Fruit fly (Drosophila melanogaster) whole organism, pupa: Measurements from ENCODE around the gene CG31709.
A peak's percentile ranks its signal among the peaks of the same experiment; 100 is the strongest.

Source experiments
- CG10348 ChIP-seq: fragments of 200-800 bp; sonication (Bioruptor generic); IDR thresholded peaks from 2 replicates; pipeline ENCODE4 v1.3.6; 2022; ENCODE audit warnings: missing biosample characterization, missing genetic modification characterization
- CG12605 ChIP-seq: fragments of 200-800 bp; sonication (Bioruptor generic); IDR thresholded peaks from 2 replicates; pipeline ENCODE4 v1.3.6; 2022; ENCODE audit warnings: missing biosample characterization, missing genetic modification characterization
- CG13204 ChIP-seq: fragments of 200-800 bp; sonication (Bioruptor generic); optimal IDR thresholded peaks from 2 replicates; lab custom pipeline; 2018; ENCODE audit warnings: missing biosample characterization, mild to moderate bottlenecking, missing genetic modification characterization, moderate library complexity
- CG14655 ChIP-seq: fragments of 200-800 bp; sonication (Bioruptor generic); optimal IDR thresholded peaks from 3 replicates; lab custom pipeline; 2017; ENCODE audit warnings: mild to moderate bottlenecking, missing biosample characterization, missing genetic modification reagents, missing genetic modification characterization
- CG15710 ChIP-seq: fragments of 200-800 bp; sonication (Bioruptor generic); optimal IDR thresholded peaks from 2 replicates; lab custom pipeline; 2018; ENCODE audit warnings: missing biosample characterization, mild to moderate bottlenecking, missing genetic modification characterization, moderate library complexity
- CG17806 ChIP-seq: fragments of 200-800 bp; sonication (Bioruptor generic); optimal IDR thresholded peaks from 2 replicates; lab custom pipeline; 2018; ENCODE audit warnings: missing biosample characterization, mild to moderate bottlenecking, missing genetic modification characterization, moderate library complexity
- CG32121 ChIP-seq: fragments of 200-800 bp; sonication (Bioruptor generic); IDR thresholded peaks from 2 replicates; pipeline ENCODE4 v1.3.6; 2022; ENCODE audit warnings: missing biosample characterization, missing genetic modification characterization
- CG34367 ChIP-seq: fragments of 200-800 bp; sonication (Bioruptor generic); optimal IDR thresholded peaks from 2 replicates; lab custom pipeline; 2018; ENCODE audit warnings: missing biosample characterization, mild to moderate bottlenecking, missing genetic modification characterization
- CG4496 ChIP-seq: fragments of 200-800 bp; sonication (Bioruptor generic); IDR thresholded peaks from 3 replicates; pipeline ENCODE4 v1.3.6; 2022; ENCODE audit warnings: missing biosample characterization, missing genetic modification characterization
- CG8159 ChIP-seq: fragments of 200-800 bp; sonication (Bioruptor generic); optimal IDR thresholded peaks from 3 replicates; lab custom pipeline; 2018; ENCODE audit warnings: missing biosample characterization, mild to moderate bottlenecking, missing genetic modification characterization, moderate library complexity
- CG8301 ChIP-seq: fragments of 200-800 bp; sonication (Bioruptor generic); optimal IDR thresholded peaks from 2 replicates; lab custom pipeline; 2018; ENCODE audit warnings: missing biosample characterization, mild to moderate bottlenecking, missing genetic modification characterization
- CG9948 ChIP-seq: fragments of 200-800 bp; sonication (Bioruptor generic); optimal IDR thresholded peaks from 2 replicates; lab custom pipeline; 2018; ENCODE audit warnings: missing biosample characterization, mild to moderate bottlenecking, missing genetic modification characterization, moderate library complexity
- D1 ChIP-seq: fragments of 200-800 bp; sonication (Bioruptor generic); optimal IDR thresholded peaks from 2 replicates; lab custom pipeline; 2018; ENCODE audit warnings: missing biosample characterization, mild to moderate bottlenecking, missing genetic modification characterization, moderate library complexity
- EcR ChIP-seq: fragments of 200-800 bp; sonication (Bioruptor generic); optimal IDR thresholded peaks from 3 replicates; lab custom pipeline; 2019; ENCODE audit warnings: missing biosample characterization, missing genetic modification characterization, mild to moderate bottlenecking, moderate library complexity, missing genetic modification reagents
- Ets98B ChIP-seq: fragments of 200-800 bp; sonication (Bioruptor generic); IDR thresholded peaks from 2 replicates; pipeline ENCODE4 v1.3.6; 2022; ENCODE audit warnings: missing biosample characterization, missing genetic modification characterization
- Pif1A ChIP-seq: fragments of 200-800 bp; sonication (Bioruptor generic); optimal IDR thresholded peaks from 3 replicates; lab custom pipeline; 2016; ENCODE audit warnings: missing biosample characterization, missing genetic modification characterization
- Pif1B ChIP-seq: fragments of 200-800 bp; sonication (Bioruptor generic); optimal IDR thresholded peaks from 3 replicates; lab custom pipeline; 2016; ENCODE audit warnings: missing biosample characterization, missing genetic modification characterization
- Snoo ChIP-seq: fragments of 200-800 bp; sonication (Bioruptor generic); optimal IDR thresholded peaks from 3 replicates; lab custom pipeline; 2017; ENCODE audit warnings: missing biosample characterization, mild to moderate bottlenecking, missing genetic modification characterization, inconsistent platforms
- fd96Ca ChIP-seq: fragments of 200-800 bp; sonication (Bioruptor generic); IDR thresholded peaks from 3 replicates; pipeline ENCODE4 v1.3.6; 2022; ENCODE audit warnings: missing biosample characterization, missing genetic modification characterization
- gl ChIP-seq: fragments of 200-800 bp; sonication (Bioruptor generic); optimal IDR thresholded peaks from 2 replicates; lab custom pipeline; 2018; ENCODE audit warnings: missing biosample characterization, mild to moderate bottlenecking, missing genetic modification characterization
- rn ChIP-seq: fragments of 200-800 bp; sonication (Bioruptor generic); IDR thresholded peaks from 2 replicates; pipeline ENCODE4 v1.3.6; 2022; ENCODE audit warnings: missing biosample characterization, missing genetic modification characterization

The CG31709 gene

dm6 chr2L:9564527-9564926, 14.9 kb downstream of the CG31709 start:
- TF ChIP-seq CG10348 (GFP tag; lab: Robert Waterston, UW) (peak; percentile 30; the same call in 1 of the 2 replicates), CG8159 (tag; lab: Kevin White, UChicago) (peak; percentile 41), CG4496 (GFP tag; lab: Robert Waterston, UW) (peak; percentile 60; the same call in 2 of the 3 replicates), CG32121 (GFP tag; lab: Robert Waterston, UW) (peak; percentile 70), fd96Ca (GFP tag; lab: Robert Waterston, UW) (peak; percentile 53; the same call in 1 of the 3 replicates), CG15710 (tag; lab: Kevin White, UChicago) (peak; percentile 44), CG34367 (tag; lab: Kevin White, UChicago) (no peak), CG8301 (peak; percentile 76), gl (tag; lab: Kevin White, UChicago) (no peak), CG12605 (no peak), EcR (GFP tag; lab: Kevin White, UChicago) (no peak), CG9948 (peak; percentile 48), D1 (tag; lab: Kevin White, UChicago) (no peak), rn (GFP tag; lab: Robert Waterston, UW) (no peak), CG14655 (peak; percentile 85), CG13204 (GFP tag; lab: Kevin White, UChicago) (no peak), Pif1A (GFP tag; lab: Kevin White, UChicago) (peak; percentile 40), Ets98B (peak; percentile 55), Snoo (tag; lab: Kevin White, UChicago) (no peak), CG17806 (tag; lab: Kevin White, UChicago) (no peak), Pif1B (GFP tag; lab: Kevin White, UChicago) (no peak)

DNA sequence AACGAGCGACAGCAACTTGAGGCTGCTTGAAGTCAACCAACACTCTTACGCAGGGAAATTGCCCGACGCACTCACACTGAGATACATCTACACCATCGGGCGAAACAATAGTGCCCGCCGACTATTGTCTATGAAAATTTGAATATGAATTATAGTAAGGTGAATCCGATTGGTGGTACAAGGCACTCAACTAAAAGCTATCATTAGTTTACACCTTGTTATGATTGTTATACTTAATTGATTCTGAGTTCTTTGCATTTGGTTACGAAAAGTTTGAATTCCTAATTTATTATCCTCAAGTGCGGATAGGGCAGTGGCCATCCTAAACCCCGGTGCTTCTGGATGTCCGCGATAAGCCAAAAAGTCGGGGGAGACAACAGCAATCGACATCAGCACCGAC, 16.7 kb downstream of the CG31709 start:
- TF ChIP-seq CG8159 (tag; lab: Kevin White, UChicago) (peak; percentile 8), D1 (tag; lab: Kevin White, UChicago) (no peak), Pif1B (GFP tag; lab: Kevin White, UChicago) (no peak), CG8301 (no peak), CG14655 (no peak)

DNA sequence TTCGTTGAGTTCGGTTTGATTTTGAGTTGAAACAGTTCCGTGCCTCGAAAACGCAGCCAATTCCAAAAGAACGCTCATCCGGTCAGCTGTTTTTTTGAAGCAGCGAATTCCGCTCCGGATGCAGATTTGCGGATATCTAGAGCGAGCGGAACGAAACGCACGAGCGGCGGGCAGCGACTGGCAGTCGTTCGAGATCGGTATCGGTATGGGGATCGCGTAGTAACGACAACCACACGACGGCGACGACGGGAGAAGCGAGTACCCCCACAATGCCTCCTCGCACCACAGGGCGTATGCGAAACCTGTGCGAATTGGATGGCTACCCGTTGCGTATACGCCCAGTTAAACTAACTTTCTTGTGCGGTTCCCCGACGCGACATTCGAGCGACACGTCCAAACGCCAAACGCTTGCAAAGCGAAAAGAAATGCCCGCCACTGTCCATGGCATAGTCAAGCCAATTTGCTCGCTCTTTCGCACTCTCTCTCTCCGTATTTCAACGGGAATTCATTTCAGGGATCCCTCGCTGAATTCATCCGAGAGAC, 19.3 kb downstream of the CG31709 start:
- TF ChIP-seq CG4496 (GFP tag; lab: Robert Waterston, UW) (peak; percentile 46; the same call in 2 of the 3 replicates), fd96Ca (GFP tag; lab: Robert Waterston, UW) (peak; percentile 63; the same call in 1 of the 3 replicates), Pif1B (GFP tag; lab: Kevin White, UChicago) (no peak), Ets98B (peak; percentile 59; the same call in 1 of the 2 replicates), CG32121 (GFP tag; lab: Robert Waterston, UW) (peak; percentile 77), CG10348 (GFP tag; lab: Robert Waterston, UW) (no peak)

dm6 chr2L:9557858-9558257, 21.6 kb downstream of the CG31709 start:
- TF ChIP-seq CG4496 (GFP tag; lab: Robert Waterston, UW) (no peak), EcR (GFP tag; lab: Kevin White, UChicago) (no peak), gl (tag; lab: Kevin White, UChicago) (no peak)
- TF ChIP-seq, all 21 proteins: peak for 0

DNA sequence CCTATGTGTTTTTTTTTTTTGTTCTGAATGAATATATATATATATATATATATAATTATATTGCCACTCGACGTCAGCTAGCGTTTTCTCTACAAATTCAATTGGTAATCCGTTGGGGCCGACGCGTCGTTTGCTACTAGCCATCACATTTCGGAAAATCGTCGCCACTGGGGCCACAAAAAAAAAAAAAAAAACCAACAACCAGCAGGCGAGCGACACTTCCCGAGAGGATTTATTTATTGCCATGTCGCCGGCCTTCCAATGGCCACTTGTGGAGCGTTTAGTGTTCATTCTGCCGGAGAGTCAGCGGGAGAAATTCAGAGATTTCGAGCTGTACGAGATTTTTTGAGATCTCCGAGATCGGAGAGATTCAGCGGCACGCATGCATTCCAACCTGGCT, 28.6 kb downstream of the CG31709 start:
- no peak for TF ChIP-seq CG17806 (tag; lab: Kevin White, UChicago)
- no peak for TF ChIP-seq CG8159 (tag; lab: Kevin White, UChicago)
- TF ChIP-seq gl (tag; lab: Kevin White, UChicago), result no peak
- TF ChIP-seq Snoo (tag; lab: Kevin White, UChicago), result no peak
- TF ChIP-seq CG15710 (tag; lab: Kevin White, UChicago), result no peak
- peak; percentile 64 for TF ChIP-seq CG32121 (GFP tag; lab: Robert Waterston, UW)
- no peak for TF ChIP-seq rn (GFP tag; lab: Robert Waterston, UW)
- no peak for TF ChIP-seq Pif1B (GFP tag; lab: Kevin White, UChicago)
- TF ChIP-seq CG9948, result no peak
- TF ChIP-seq CG10348 (GFP tag; lab: Robert Waterston, UW), result no peak
- no peak for TF ChIP-seq CG12605
- peak; percentile 86 for TF ChIP-seq Ets98B
- TF ChIP-seq fd96Ca (GFP tag; lab: Robert Waterston, UW), result no peak
- no peak for TF ChIP-seq CG14655

- TF ChIP-seq CG34367 (tag; lab: Kevin White, UChicago) (no peak), CG12605 (no peak), CG14655 (no peak), CG9948 (no peak), Ets98B (no peak), CG8159 (tag; lab: Kevin White, UChicago) (no peak), CG8301 (no peak), Pif1B (GFP tag; lab: Kevin White, UChicago) (no peak), CG15710 (tag; lab: Kevin White, UChicago) (no peak), D1 (tag; lab: Kevin White, UChicago) (no peak)
These were observed 33.9 kb downstream of the CG31709 start, which contains the start of gene CG13114 for dm6 chr2L:9545511-9545910. Gene CG13114 (plus strand): TSS chr2L:9545811.

DNA sequence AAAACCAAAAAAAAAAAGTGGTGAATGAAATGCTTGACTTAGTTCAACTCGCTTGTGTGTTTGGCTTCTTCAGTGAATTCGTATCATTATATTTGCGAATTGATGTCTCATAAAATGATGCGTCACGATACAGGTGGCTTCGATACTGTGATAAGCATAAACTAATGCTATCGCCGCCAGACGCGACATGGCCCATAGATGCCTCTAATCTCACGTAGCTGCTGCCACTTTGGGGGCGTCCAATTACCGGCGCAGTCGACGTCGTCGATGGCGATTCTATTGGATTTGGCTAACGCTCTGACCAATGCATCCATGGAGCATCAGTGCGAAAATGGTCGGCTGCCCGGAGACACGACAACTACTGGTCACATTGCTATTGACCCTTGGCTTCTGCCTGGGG, 35.6 kb downstream of the CG31709 start, which contains the start of gene CG13113:
CG13113 (plus strand) TSS at position 301 of the 400 bp plus-strand sequence.
- no peak for TF ChIP-seq fd96Ca (GFP tag; lab: Robert Waterston, UW)
- TF ChIP-seq rn (GFP tag; lab: Robert Waterston, UW), result no peak
- no peak for TF ChIP-seq CG10348 (GFP tag; lab: Robert Waterston, UW)
- TF ChIP-seq CG12605, result no peak
- no peak for TF ChIP-seq Pif1B (GFP tag; lab: Kevin White, UChicago)
- no peak for TF ChIP-seq CG4496 (GFP tag; lab: Robert Waterston, UW)
- TF ChIP-seq CG8159 (tag; lab: Kevin White, UChicago), result no peak
- TF ChIP-seq Ets98B, result no peak
- TF ChIP-seq CG15710 (tag; lab: Kevin White, UChicago), result no peak
- TF ChIP-seq CG9948, result no peak
- no peak for TF ChIP-seq Snoo (tag; lab: Kevin White, UChicago)
- no peak for TF ChIP-seq CG14655
- TF ChIP-seq CG8301, result no peak
- TF ChIP-seq, all 21 proteins: peak for 0
